Worm (Caenorhabditis elegans): ENCODE results near the gene slfl-5.

slfl-5 gene

ce11 chrV:12251041-12251440, 6.2 kb upstream of the slfl-5 start, which contains the start of gene T04H1.5:
T04H1.5 (plus strand) TSS chrV:12251341.
- TF ChIP-seq unc-39 (tag; optimal IDR thresholded peaks at IDR 0.05), result no peak
- no peak for TF ChIP-seq mab-5 (tag; optimal IDR thresholded peaks at IDR 0.05)
- TF ChIP-seq sem-2 (GFP tag; optimal IDR thresholded peaks at IDR 0.05), result no peak
- no peak for TF ChIP-seq drap-1 (GFP tag; optimal IDR thresholded peaks at IDR 0.05)
- TF ChIP-seq pha-4 (tag; optimal IDR thresholded peaks at IDR 0.05), result no peak
- TF ChIP-seq elt-1 (tag; optimal IDR thresholded peaks at IDR 0.05; ENCODE audit: borderline replicate concordance, insufficient read depth), result no peak
- TF ChIP-seq ces-1 (GFP tag; optimal IDR thresholded peaks at IDR 0.05), result no peak
- TF ChIP-seq lsy-2 (tag; optimal IDR thresholded peaks at IDR 0.05), result no peak
- TF ChIP-seq hlh-1 (tag; optimal IDR thresholded peaks at IDR 0.05), result no peak
- no peak for TF ChIP-seq bed-3 (GFP tag; optimal IDR thresholded peaks at IDR 0.05)
- TF ChIP-seq M03D4.4 (tag; optimal IDR thresholded peaks at IDR 0.05), result no peak
- TF ChIP-seq lin-32 (GFP tag; optimal IDR thresholded peaks at IDR 0.05), result no peak
- TF ChIP-seq nhr-76 (tag; optimal IDR thresholded peaks at IDR 0.05), result no peak

DNA sequence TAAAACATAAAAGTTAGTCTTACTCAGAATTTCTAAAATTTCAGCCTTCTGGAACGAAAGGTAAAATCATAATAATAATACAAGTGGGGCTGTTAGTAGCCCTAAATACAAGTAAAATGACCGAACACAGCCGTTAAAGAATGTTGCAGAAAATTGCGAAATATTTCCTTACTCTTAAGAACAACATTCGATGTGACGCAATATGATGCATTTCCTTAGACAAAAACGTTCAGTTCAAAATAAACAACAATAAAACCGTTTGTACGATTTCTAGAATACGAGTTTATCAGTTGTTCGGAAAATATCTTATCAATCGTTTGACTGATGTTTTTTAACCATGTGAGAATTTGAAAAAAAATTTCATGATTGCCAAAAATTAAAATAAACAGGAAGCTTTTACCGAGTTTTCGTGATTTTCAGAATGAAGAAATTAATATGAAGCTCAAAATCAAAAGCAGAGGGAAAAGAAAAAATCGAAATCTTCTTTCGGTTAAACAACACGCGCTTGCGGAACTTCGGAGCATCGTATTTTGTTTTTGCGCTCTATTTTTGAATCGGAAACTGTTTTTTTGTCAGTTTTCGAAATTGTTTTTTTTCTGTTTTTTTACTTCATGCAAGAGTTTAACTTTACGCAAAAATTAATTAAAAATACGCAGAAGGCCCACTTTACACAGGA, 1.1 kb upstream of the slfl-5 start:
- no peak for TF ChIP-seq lin-13 (tag; optimal IDR thresholded peaks at IDR 0.05)
- TF ChIP-seq zip-8 (tag; optimal IDR thresholded peaks at IDR 0.05), result peak; percentile 56

ce11 chrV:12241126-12241525, 3.7 kb downstream of the slfl-5 start, which contains the start of gene ttr-22:
ttr-22 (plus strand) TSS chrV:12241426.
- TF ChIP-seq M03D4.4 (tag; optimal IDR thresholded peaks at IDR 0.05), result no peak

DNA sequence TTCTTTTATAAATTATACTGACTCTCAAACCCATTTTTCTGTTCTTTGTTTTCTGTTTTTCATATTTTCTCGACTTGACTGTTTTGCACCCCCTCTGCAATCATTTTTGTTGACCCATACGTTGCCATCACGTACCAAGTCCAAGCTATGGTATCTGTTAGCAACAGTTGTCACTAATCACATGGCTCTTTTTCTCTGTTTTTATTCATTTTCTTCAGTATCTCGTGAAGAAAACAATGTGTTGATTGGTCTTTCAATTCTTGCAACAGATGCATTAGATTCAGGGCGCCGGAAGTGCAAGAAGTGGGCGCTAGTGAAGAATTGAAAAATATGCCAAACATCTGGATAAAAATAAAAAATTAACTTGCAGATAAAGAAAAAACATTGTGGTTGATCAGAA, 9.3 kb downstream of the slfl-5 start:
- TF ChIP-seq cnd-1 (tag; optimal IDR thresholded peaks at IDR 0.05) (no peak), unc-120 (tag; optimal IDR thresholded peaks at IDR 0.05; ENCODE audit: poor library complexity, severe bottlenecking) (peak; percentile 35), hlh-1 (tag; optimal IDR thresholded peaks at IDR 0.05) (peak; percentile 81), bed-3 (GFP tag; optimal IDR thresholded peaks at IDR 0.05) (no peak)

DNA sequence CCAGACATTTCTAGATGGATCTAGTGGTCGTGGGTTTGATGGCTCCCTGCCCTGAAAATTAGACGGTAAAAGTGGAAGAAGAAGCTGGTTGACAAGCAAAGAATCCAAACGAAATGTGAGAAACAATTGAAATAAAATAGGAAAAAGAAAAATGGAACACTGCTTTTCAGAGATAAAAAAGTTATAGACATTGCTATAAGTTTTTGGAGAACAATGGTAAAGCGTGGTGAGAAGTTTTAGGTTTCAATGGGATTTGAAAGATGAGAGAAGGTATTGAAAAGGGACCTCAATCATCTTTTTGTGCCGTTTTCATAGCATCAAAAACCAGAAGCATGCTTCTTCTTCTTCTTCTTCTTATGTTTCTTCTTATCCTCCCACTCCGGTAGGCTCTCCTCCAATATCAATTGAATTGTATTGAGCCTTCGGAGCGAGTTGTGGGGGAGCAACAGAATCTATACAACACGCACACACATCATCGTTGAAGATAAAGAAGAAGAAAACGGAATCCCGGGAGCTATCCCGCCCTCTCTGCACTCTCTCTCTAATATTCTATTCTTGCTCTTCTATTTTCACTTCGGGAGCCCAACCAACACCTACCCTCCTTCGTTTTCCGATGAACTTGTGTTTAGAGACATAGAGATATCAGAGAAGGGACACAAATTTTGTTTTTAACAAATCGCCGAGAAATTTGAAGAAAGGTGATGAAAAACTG, 10.4 kb downstream of the slfl-5 start, which contains the start of gene myo-3:
TSS of gene myo-3 (minus strand) at position 51 of the 712 bp plus-strand sequence.
- TF ChIP-seq unc-120 (tag; optimal IDR thresholded peaks at IDR 0.05; ENCODE audit: poor library complexity, severe bottlenecking) (peak; percentile 79), hlh-1 (tag; optimal IDR thresholded peaks at IDR 0.05) (peak; percentile 67), flh-1 (GFP tag; optimal IDR thresholded peaks at IDR 0.05) (no peak)

ce11 chrV:12233425-12233824, 11.4 kb downstream of the slfl-5 start:
- TF ChIP-seq elt-3 (tag; optimal IDR thresholded peaks at IDR 0.05), result no peak
- TF ChIP-seq lin-13 (tag; optimal IDR thresholded peaks at IDR 0.05), result no peak
- TF ChIP-seq tbx-8 (GFP tag; optimal IDR thresholded peaks at IDR 0.05), result no peak
- peak; percentile 82 for TF ChIP-seq hlh-1 (tag; optimal IDR thresholded peaks at IDR 0.05)
- TF ChIP-seq unc-62 (GFP tag; optimal IDR thresholded peaks at IDR 0.05), result peak; percentile 36
- no peak for TF ChIP-seq sptf-1 (tag; optimal IDR thresholded peaks at IDR 0.05)
- TF ChIP-seq unc-120 (tag; optimal IDR thresholded peaks at IDR 0.05; ENCODE audit: poor library complexity, severe bottlenecking), result peak; percentile 75

- no peak for TF ChIP-seq tbx-8 (GFP tag; optimal IDR thresholded peaks at IDR 0.05)
- TF ChIP-seq mep-1 (tag; optimal IDR thresholded peaks at IDR 0.05), result no peak
- TF ChIP-seq ces-1 (GFP tag; optimal IDR thresholded peaks at IDR 0.05), result no peak
- TF ChIP-seq elt-3 (tag; optimal IDR thresholded peaks at IDR 0.05), result no peak
- no peak for TF ChIP-seq lsy-2 (tag; optimal IDR thresholded peaks at IDR 0.05)
- no peak for TF ChIP-seq flh-1 (GFP tag; optimal IDR thresholded peaks at IDR 0.05)
- no peak for TF ChIP-seq ceh-43 (GFP tag; optimal IDR thresholded peaks at IDR 0.05)
- no peak for TF ChIP-seq lin-13 (tag; optimal IDR thresholded peaks at IDR 0.05)
- TF ChIP-seq bed-3 (GFP tag; optimal IDR thresholded peaks at IDR 0.05), result no peak
- no peak for TF ChIP-seq lin-32 (GFP tag; optimal IDR thresholded peaks at IDR 0.05)
- no peak for TF ChIP-seq blmp-1 (tag; optimal IDR thresholded peaks at IDR 0.05)
- no peak for TF ChIP-seq zip-8 (tag; optimal IDR thresholded peaks at IDR 0.05)
- TF ChIP-seq unc-120 (tag; optimal IDR thresholded peaks at IDR 0.05; ENCODE audit: poor library complexity, severe bottlenecking), result no peak
- no peak for TF ChIP-seq hlh-1 (tag; optimal IDR thresholded peaks at IDR 0.05)
- no peak for TF ChIP-seq mab-5 (tag; optimal IDR thresholded peaks at IDR 0.05)
- no peak for TF ChIP-seq drap-1 (GFP tag; optimal IDR thresholded peaks at IDR 0.05)
- TF ChIP-seq pha-4 (tag; optimal IDR thresholded peaks at IDR 0.05), result no peak
- TF ChIP-seq ham-2 (GFP tag; optimal IDR thresholded peaks at IDR 0.05), result no peak
- no peak for TF ChIP-seq M03D4.4 (tag; optimal IDR thresholded peaks at IDR 0.05)
- no peak for TF ChIP-seq ceh-83 (GFP tag; optimal IDR thresholded peaks at IDR 0.05)
Measured at ce11 chrV:12213027-12213426, 31.8 kb downstream of the slfl-5 start, which contains the start of gene vab-8. vab-8 (plus strand) TSS chrV:12213327.

Measured in whole organism, mixed stage, embryonic.